Fruit fly (Drosophila melanogaster) whole organism, embryonic: ENCODE data around the gene CG9008.

ENCODE experiments used
- CG10209 ChIP-seq: fragments of 200-800 bp; sonication (Bioruptor generic); optimal IDR thresholded peaks from 3 replicates; lab custom pipeline; 2017; ENCODE audit warnings: missing biosample characterization, mild to moderate bottlenecking, missing genetic modification characterization, missing genetic modification reagents
- CG15601 ChIP-seq: fragments of 200-800 bp; sonication (Bioruptor generic); optimal IDR thresholded peaks from 3 replicates; lab custom pipeline; 2019; ENCODE audit warnings: missing biosample characterization, mild to moderate bottlenecking, missing genetic modification characterization, moderate library complexity
- CG30431 ChIP-seq: fragments of 200-800 bp; sonication (Bioruptor generic); optimal IDR thresholded peaks from 2 replicates; lab custom pipeline; 2017; ENCODE audit warnings: missing biosample characterization, missing genetic modification characterization
- CG7928 ChIP-seq: fragments of 200-800 bp; sonication (Bioruptor generic); optimal IDR thresholded peaks from 2 replicates; lab custom pipeline; 2017; ENCODE audit warnings: missing biosample characterization, mild to moderate bottlenecking, missing genetic modification characterization
- Hand ChIP-seq: fragments of 200-800 bp; sonication (Bioruptor generic); optimal IDR thresholded peaks from 2 replicates; lab custom pipeline; 2017; ENCODE audit warnings: mild to moderate bottlenecking, missing biosample characterization, missing genetic modification reagents, missing genetic modification characterization
- Sry-β ChIP-seq: fragments of 200-800 bp; sonication (Bioruptor generic); optimal IDR thresholded peaks from 2 replicates; lab custom pipeline; 2018; ENCODE audit warnings: missing biosample characterization, mild to moderate bottlenecking, missing genetic modification characterization, moderate library complexity
- caup ChIP-seq: fragments of 200-800 bp; sonication (Bioruptor generic); optimal IDR thresholded peaks from 3 replicates; lab custom pipeline; 2017; ENCODE audit warnings: missing biosample characterization, mild to moderate bottlenecking, missing genetic modification characterization, moderate library complexity; ENCODE audit not compliant: severe bottlenecking
- ftz-f1 ChIP-seq: fragments of 200-800 bp; sonication (Bioruptor generic); optimal IDR thresholded peaks from 2 replicates; lab custom pipeline; 2016; ENCODE audit warnings: missing biosample characterization, missing genetic modification characterization
- gsb ChIP-seq: fragments of 200-800 bp; sonication (Bioruptor generic); IDR thresholded peaks from 2 replicates; pipeline ENCODE4 v1.3.6; 2022; ENCODE audit warnings: missing biosample characterization, missing genetic modification characterization
- insv ChIP-seq, 2 experiments: fragments of 200-800 bp; sonication (Bioruptor generic); optimal IDR thresholded peaks; 3 replicates each; lab custom pipeline; 2016 to 2018; ENCODE audit warnings: missing biosample characterization in 2 of 2, missing genetic modification characterization in 2 of 2
- stc ChIP-seq: fragments of 200-800 bp; sonication (Bioruptor generic); IDR thresholded peaks from 2 replicates; pipeline ENCODE4 v1.3.6; 2022; ENCODE audit warnings: missing biosample characterization, missing genetic modification characterization

- TF ChIP-seq stc (no peak), CG30431 (GFP tag; lab: Kevin White, UChicago) (no peak), ftz-f1 (no peak), insv (GFP tag; optimal IDR thresholded peaks at IDR 0.05; lab: Kevin White, UChicago) (no peak), CG10209 (GFP tag; lab: Kevin White, UChicago) (no peak), Sry-β (GFP tag; lab: Kevin White, UChicago) (no peak), CG7928 (GFP tag; lab: Kevin White, UChicago) (no peak), gsb (no peak), Hand (GFP tag; lab: Kevin White, UChicago) (no peak), caup (GFP tag; lab: Kevin White, UChicago) (no peak), CG15601 (tag; lab: Kevin White, UChicago) (no peak)
Measured at dm6 chr2L:13732287-13732686, 47.7 kb downstream of the CG9008 start.
